Worm (Caenorhabditis elegans) whole organism, L1 larva: ENCODE measurements around the gene C06E1.11.
A peak's percentile ranks its signal among the peaks of the same experiment; 100 is the strongest.

Source experiments
- C16A3.4 ChIP-seq: fragments of 150-350 bp; optimal IDR thresholded peaks from 2 replicates; lab custom pipeline; 2014; ENCODE audit warnings: missing biosample characterization, missing genetic modification characterization
- C34B4.2 ChIP-seq: sonication (generic microtip); optimal IDR thresholded peaks from 2 replicates; lab custom pipeline; 2017; ENCODE audit warnings: mild to moderate bottlenecking, missing genetic modification characterization, missing compliant biosample characterization
- F16B12.6 ChIP-seq: fragments of 150-350 bp; optimal IDR thresholded peaks from 2 replicates; lab custom pipeline; 2014; ENCODE audit warnings: missing biosample characterization, missing genetic modification characterization
- Y116A8C.19 ChIP-seq: sonication (generic microtip); optimal IDR thresholded peaks from 2 replicates; lab custom pipeline; 2016; ENCODE audit warnings: missing compliant biosample characterization, missing genetic modification characterization, borderline replicate concordance
- ama-1 ChIP-seq: fragments of 150-350 bp; optimal IDR thresholded peaks from 2 replicates; lab custom pipeline; 2014
- blmp-1 ChIP-seq: fragments of 150-350 bp; optimal IDR thresholded peaks from 2 replicates; lab custom pipeline; 2014; ENCODE audit warnings: missing biosample characterization, missing genetic modification characterization
- ceh-8 ChIP-seq: fragments of 200-800 bp; sonication (Bioruptor generic); optimal IDR thresholded peaks from 2 replicates; lab custom pipeline; 2018; ENCODE audit warnings: mild to moderate bottlenecking, missing genetic modification characterization, moderate library complexity, missing compliant biosample characterization
- ceh-88 ChIP-seq: fragments of 200-800 bp; sonication (Bioruptor generic); IDR thresholded peaks from 2 replicates; pipeline ENCODE4 v1.3.6; 2022; ENCODE audit warnings: missing genetic modification characterization, missing compliant biosample characterization
- dpl-1 ChIP-seq, 3 experiments: fragments of 150-350 bp in 2 of 3; sonication (generic microtip) in 1 of 3; optimal IDR thresholded peaks; 2 replicates each; lab custom pipeline; 2014 to 2017; ENCODE audit warnings: missing biosample characterization in 3 of 3, missing genetic modification characterization in 3 of 3, missing genetic modification reagents in 3 of 3
- dsc-1 ChIP-seq: sonication (generic microtip); optimal IDR thresholded peaks from 2 replicates; lab custom pipeline; 2016; ENCODE audit warnings: mild to moderate bottlenecking, missing genetic modification characterization, missing compliant biosample characterization
- efl-1 ChIP-seq, 4 experiments: fragments of 150-350 bp; optimal IDR thresholded peaks in 3 of 4; peaks in 1 of 4; 1 replicate in 1 of 4; 2 replicates in 3 of 4; lab custom pipeline; 2014; ENCODE audit warnings: missing biosample characterization in 2 of 4, missing genetic modification characterization in 2 of 4, missing genetic modification reagents in 2 of 4
- egl-13 ChIP-seq: sonication (generic microtip); optimal IDR thresholded peaks from 2 replicates; lab custom pipeline; 2016; ENCODE audit warnings: missing genotype, missing genetic modification reagents, missing genetic modification characterization, missing compliant biosample characterization
- elt-3 ChIP-seq, 6 experiments: fragments of 150-350 bp in 1 of 6; sonication (generic microtip); optimal IDR thresholded peaks; 2 replicates each; lab custom pipeline; 2017 to 2018; ENCODE audit warnings: missing biosample characterization in 6 of 6, missing genetic modification characterization in 6 of 6, inconsistent platforms in 1 of 6
- fkh-10 ChIP-seq: sonication (generic microtip); optimal IDR thresholded peaks from 2 replicates; lab custom pipeline; 2017; ENCODE audit warnings: missing biosample characterization, missing genetic modification reagents, missing genetic modification characterization
- fkh-8 ChIP-seq: sonication (generic microtip); optimal IDR thresholded peaks from 2 replicates; lab custom pipeline; 2016; ENCODE audit warnings: mild to moderate bottlenecking, missing genetic modification characterization, missing compliant biosample characterization
- grh-1 ChIP-seq: fragments of 200-800 bp; sonication (Bioruptor generic); IDR thresholded peaks from 2 replicates; pipeline ENCODE4 v1.3.6; 2022; ENCODE audit warnings: missing genetic modification reagents, missing genetic modification characterization, missing compliant biosample characterization
- hlh-4 ChIP-seq: sonication (generic microtip); optimal IDR thresholded peaks from 2 replicates; lab custom pipeline; 2016; ENCODE audit warnings: mild to moderate bottlenecking, missing genetic modification characterization, missing compliant biosample characterization
- jun-1 ChIP-seq: fragments of 150-350 bp; optimal IDR thresholded peaks from 2 replicates; lab custom pipeline; 2014; ENCODE audit warnings: missing biosample characterization, missing genetic modification reagents, missing genetic modification characterization
- lin-13 ChIP-seq: fragments of 150-350 bp; optimal IDR thresholded peaks from 2 replicates; lab custom pipeline; 2014; ENCODE audit warnings: missing biosample characterization, missing genetic modification reagents, missing genetic modification characterization
- lin-14 ChIP-seq: fragments of 200-800 bp; sonication (Bioruptor generic); optimal IDR thresholded peaks from 2 replicates; lab custom pipeline; 2018; ENCODE audit warnings: mild to moderate bottlenecking, missing genetic modification characterization, moderate library complexity, missing compliant biosample characterization
- lsy-2 ChIP-seq, 2 experiments: fragments of 150-350 bp; optimal IDR thresholded peaks; 2 replicates each; lab custom pipeline; 2014; ENCODE audit warnings: missing biosample characterization in 2 of 2, missing genetic modification characterization in 2 of 2
- mdl-1 ChIP-seq, 2 experiments: fragments of 150-350 bp; optimal IDR thresholded peaks; 2 replicates each; lab custom pipeline; 2014 to 2017; ENCODE audit warnings: missing biosample characterization in 2 of 2, missing genetic modification characterization in 2 of 2, inconsistent platforms in 1 of 2
- mef-2 ChIP-seq: fragments of 150-350 bp; optimal IDR thresholded peaks from 2 replicates; lab custom pipeline; 2014; ENCODE audit warnings: missing biosample characterization, missing genetic modification characterization
- mep-1 ChIP-seq: fragments of 150-350 bp; optimal IDR thresholded peaks from 2 replicates; lab custom pipeline; 2014; ENCODE audit warnings: missing biosample characterization, missing genetic modification characterization
- nhr-11 ChIP-seq: fragments of 150-350 bp; optimal IDR thresholded peaks from 2 replicates; lab custom pipeline; 2014; ENCODE audit warnings: missing biosample characterization, missing genetic modification characterization
- nhr-19 ChIP-seq: fragments of 200-800 bp; sonication (Bioruptor generic); conservative IDR thresholded peaks from 2 replicates; pipeline ENCODE4 v1.3.6; 2022; ENCODE audit warnings: missing genetic modification characterization, missing compliant biosample characterization
- nhr-20 ChIP-seq: sonication (generic microtip); optimal IDR thresholded peaks from 2 replicates; lab custom pipeline; 2016; ENCODE audit warnings: mild to moderate bottlenecking, missing genetic modification characterization, missing compliant biosample characterization
- nhr-237 ChIP-seq: fragments of 150-350 bp; optimal IDR thresholded peaks from 2 replicates; lab custom pipeline; 2014; ENCODE audit warnings: missing biosample characterization, missing genetic modification characterization
- nhr-71 ChIP-seq: sonication (generic microtip); optimal IDR thresholded peaks from 2 replicates; lab custom pipeline; 2016; ENCODE audit warnings: mild to moderate bottlenecking, missing genetic modification characterization, moderate library complexity, missing compliant biosample characterization
- nhr-76 ChIP-seq: sonication (generic microtip); optimal IDR thresholded peaks from 2 replicates; lab custom pipeline; 2017; ENCODE audit warnings: missing biosample characterization, missing genetic modification characterization
- nhr-85 ChIP-seq: sonication (generic microtip); peaks from one replicate; lab custom pipeline; 2016; ENCODE audit warnings: missing genetic modification characterization, inconsistent platforms, missing compliant biosample characterization
- pag-3 ChIP-seq: sonication (generic microtip); optimal IDR thresholded peaks from 2 replicates; lab custom pipeline; 2017; ENCODE audit warnings: missing genetic modification characterization, mild to moderate bottlenecking, missing compliant biosample characterization, antibody characterized with exemption, borderline replicate concordance; ENCODE audit not compliant: insufficient read depth
- pax-3 ChIP-seq: fragments of 200-800 bp; sonication (Bioruptor generic); optimal IDR thresholded peaks from 2 replicates; lab custom pipeline; 2018; ENCODE audit warnings: mild to moderate bottlenecking, missing genetic modification characterization, moderate library complexity, missing compliant biosample characterization
- rnt-1 ChIP-seq: sonication (generic microtip); optimal IDR thresholded peaks from 2 replicates; lab custom pipeline; 2016; ENCODE audit warnings: mild to moderate bottlenecking, missing genetic modification characterization, moderate library complexity, missing compliant biosample characterization
- skn-1 ChIP-seq: fragments of 150-350 bp; optimal IDR thresholded peaks from 2 replicates; lab custom pipeline; 2014; ENCODE audit warnings: missing biosample characterization, missing genetic modification characterization
- snpc-4 ChIP-seq: fragments of 150-350 bp; optimal IDR thresholded peaks from 2 replicates; lab custom pipeline; 2014; ENCODE audit warnings: missing biosample characterization, missing genetic modification characterization
- snu-23 ChIP-seq: sonication (generic microtip); optimal IDR thresholded peaks from 2 replicates; lab custom pipeline; 2016; ENCODE audit warnings: missing genetic modification characterization, missing compliant biosample characterization
- tbx-2 ChIP-seq: sonication (generic microtip); optimal IDR thresholded peaks from 2 replicates; lab custom pipeline; 2016; ENCODE audit warnings: missing genetic modification characterization, missing compliant biosample characterization
- unc-130 ChIP-seq: fragments of 150-350 bp; optimal IDR thresholded peaks from 2 replicates; lab custom pipeline; 2017; ENCODE audit warnings: missing biosample characterization, missing genetic modification characterization, inconsistent platforms
- unc-30 ChIP-seq: sonication (generic microtip); optimal IDR thresholded peaks from 2 replicates; lab custom pipeline; 2017; ENCODE audit warnings: missing biosample characterization, missing genetic modification characterization
- unc-62 ChIP-seq: fragments of 150-350 bp; optimal IDR thresholded peaks from 2 replicates; lab custom pipeline; 2014; ENCODE audit warnings: missing biosample characterization, missing genetic modification reagents, missing genetic modification characterization
- zag-1 ChIP-seq: fragments of 150-350 bp; optimal IDR thresholded peaks from 2 replicates; lab custom pipeline; 2014; ENCODE audit warnings: missing biosample characterization, missing genetic modification characterization
- ztf-11 ChIP-seq, 2 experiments: sonication (generic microtip); optimal IDR thresholded peaks; 2 replicates each; lab custom pipeline; 2016 to 2017; ENCODE audit warnings: missing genetic modification characterization in 2 of 2, missing biosample characterization in 1 of 2, missing compliant biosample characterization in 1 of 2

Gene C06E1.11

ce11 chrIII:8655412-8655811, 38.9 kb upstream of the C06E1.11 start:
- peak; percentile 5 for TF ChIP-seq tbx-2
- peak; percentile 24; the same call in 1 of the 2 replicates for TF ChIP-seq nhr-19 (GFP tag; lab: Robert Waterston, UW)
- peak; percentile 23 for TF ChIP-seq lin-14 (GFP tag; lab: Kevin White, UChicago)
- TF ChIP-seq nhr-71 (tag; lab: Kevin White, UChicago), result peak; percentile 51
- TF ChIP-seq rnt-1 (tag; lab: Kevin White, UChicago), result no peak
- TF ChIP-seq nhr-85, result peak; percentile 73
- no peak for TF ChIP-seq pag-3 (tag; lab: Kevin White, UChicago)
- peak; percentile 60 for TF ChIP-seq nhr-20 (tag; lab: Kevin White, UChicago)
- no peak for TF ChIP-seq C16A3.4 (tag; lab: Kevin White, UChicago)
- no peak for TF ChIP-seq F16B12.6 (tag; lab: Kevin White, UChicago)
- TF ChIP-seq snu-23 (GFP tag; lab: Kevin White, UChicago), result peak; percentile 40
- no peak for TF ChIP-seq ceh-88 (GFP tag; lab: Robert Waterston, UW)
- TF ChIP-seq mdl-1 (tag; optimal IDR thresholded peaks at IDR 0.05; lab: Kevin White, UChicago), result peak in 1 of 2 experiments; percentile 2
- TF ChIP-seq zag-1 (tag; lab: Kevin White, UChicago), result no peak
- TF ChIP-seq ztf-11 (tag; optimal IDR thresholded peaks at IDR 0.05; lab: Kevin White, UChicago), result no peak
- TF ChIP-seq elt-3 (tag; optimal IDR thresholded peaks at IDR 0.05; lab: Kevin White, UChicago), result peak in 1 of 6 experiments; percentile 38
- no peak for TF ChIP-seq efl-1 (optimal IDR thresholded peaks at IDR 0.05; lab: Kevin White, UChicago)
- peak in 1 of 2 experiments; percentile 22 for TF ChIP-seq efl-1 (GFP tag; optimal IDR thresholded peaks at IDR 0.05 in 1 of 2; lab: Kevin White, UChicago)
- TF ChIP-seq ceh-8 (GFP tag; lab: Kevin White, UChicago), result peak; percentile 56
- no peak for TF ChIP-seq unc-30 (tag; lab: Kevin White, UChicago)

- no peak for TF ChIP-seq grh-1 (GFP tag; lab: Robert Waterston, UW)
- no peak for TF ChIP-seq snpc-4 (tag; lab: Kevin White, UChicago)
- peak; percentile 87 for TF ChIP-seq nhr-85
- no peak for TF ChIP-seq mdl-1 (tag; optimal IDR thresholded peaks at IDR 0.05; lab: Kevin White, UChicago)
- TF ChIP-seq nhr-71 (tag; lab: Kevin White, UChicago), result peak; percentile 45
- TF ChIP-seq mep-1 (tag; lab: Kevin White, UChicago), result peak; percentile 6
- TF ChIP-seq nhr-20 (tag; lab: Kevin White, UChicago), result peak; percentile 18
- TF ChIP-seq efl-1 (optimal IDR thresholded peaks at IDR 0.05; lab: Kevin White, UChicago), result no peak
- peak in 1 of 2 experiments; percentile 30 for TF ChIP-seq efl-1 (GFP tag; optimal IDR thresholded peaks at IDR 0.05 in 1 of 2; lab: Kevin White, UChicago)
- TF ChIP-seq blmp-1 (tag; lab: Kevin White, UChicago), result peak; percentile 83
- no peak for TF ChIP-seq F16B12.6 (tag; lab: Kevin White, UChicago)
- no peak for TF ChIP-seq nhr-11
- TF ChIP-seq dpl-1 (GFP tag; optimal IDR thresholded peaks at IDR 0.05; lab: Kevin White, UChicago), result peak in 1 of 3 experiments; percentile 25
- peak; percentile 11 for TF ChIP-seq pag-3 (tag; lab: Kevin White, UChicago)
- no peak for TF ChIP-seq hlh-4 (tag; lab: Kevin White, UChicago)
- TF ChIP-seq unc-130 (tag; lab: Kevin White, UChicago), result peak; percentile 2
- TF ChIP-seq fkh-8 (tag; lab: Kevin White, UChicago), result no peak
- TF ChIP-seq snu-23 (GFP tag; lab: Kevin White, UChicago), result peak; percentile 0
- TF ChIP-seq lin-14 (GFP tag; lab: Kevin White, UChicago), result peak; percentile 37
- peak in 1 of 6 experiments; percentile 24 for TF ChIP-seq elt-3 (tag; optimal IDR thresholded peaks at IDR 0.05; lab: Kevin White, UChicago)
- TF ChIP-seq egl-13 (tag; lab: Kevin White, UChicago), result no peak
- peak; percentile 58 for TF ChIP-seq dsc-1
- no peak for TF ChIP-seq unc-30 (tag; lab: Kevin White, UChicago)
Observed at ce11 chrIII:8654400-8654980, 38.0 kb upstream of the C06E1.11 start.

ce11 chrIII:8653875-8654386, 37.4 kb upstream of the C06E1.11 start, which contains the start of gene F22B7.9:
F22B7.9 (minus strand) TSS chrIII:8653925.
- TF ChIP-seq elt-3 (tag; optimal IDR thresholded peaks at IDR 0.05; lab: Kevin White, UChicago) (peak in 2 of 6 experiments; percentile 38 to 51), skn-1 (tag; lab: Kevin White, UChicago) (peak; percentile 0), zag-1 (tag; lab: Kevin White, UChicago) (no peak), mef-2 (no peak), tbx-2 (peak; percentile 23), unc-62 (GFP tag; lab: Kevin White, UChicago) (no peak), egl-13 (tag; lab: Kevin White, UChicago) (no peak), grh-1 (GFP tag; lab: Robert Waterston, UW) (no peak), lsy-2 (tag; optimal IDR thresholded peaks at IDR 0.05; lab: Kevin White, UChicago) (peak in 1 of 2 experiments; percentile 18), dpl-1 (GFP tag; optimal IDR thresholded peaks at IDR 0.05; lab: Kevin White, UChicago) (peak in 1 of 3 experiments; percentile 9), lin-13 (GFP tag; lab: Kevin White, UChicago) (no peak), pag-3 (tag; lab: Kevin White, UChicago) (no peak), Y116A8C.19 (tag; lab: Kevin White, UChicago) (no peak), ztf-11 (tag; optimal IDR thresholded peaks at IDR 0.05; lab: Kevin White, UChicago) (no peak), ama-1 (peak; percentile 83), nhr-237 (tag; lab: Kevin White, UChicago) (no peak), hlh-4 (tag; lab: Kevin White, UChicago) (no peak), C34B4.2 (tag; lab: Kevin White, UChicago) (no peak), jun-1 (tag; lab: Kevin White, UChicago) (no peak), pax-3 (tag; lab: Kevin White, UChicago) (no peak), nhr-76 (tag; lab: Kevin White, UChicago) (no peak), mep-1 (tag; lab: Kevin White, UChicago) (no peak), fkh-8 (tag; lab: Kevin White, UChicago) (no peak), fkh-10 (GFP tag; lab: Kevin White, UChicago) (no peak)
